Worm (Caenorhabditis elegans): ENCODE data around the gene srsx-31.

- TF ChIP-seq tab-1 (GFP tag; IDR thresholded peaks at IDR 0.05) (no peak), med-1 (GFP tag; optimal IDR thresholded peaks at IDR 0.05; ENCODE audit: insufficient read depth) (no peak)
Observed at ce11 chrV:11300539-11300938, 45.7 kb upstream of the srsx-31 start, which contains the start of gene srh-47.

All from whole organism, midembryonic.